Worm (Caenorhabditis elegans) whole organism, young adult: ENCODE data around the gene tra-2.
"Not testable (repeated sequence)": the region's sequence is repeated elsewhere in the genome, so short reads cannot be mapped to it uniquely, and the experiment has no call there.

Experiments used
- K12H6.12 ChIP-seq: fragments of 200-800 bp; sonication (Bioruptor generic); optimal IDR thresholded peaks from 2 replicates; lab custom pipeline; 2018; ENCODE audit warnings: mild to moderate bottlenecking, missing genetic modification characterization, missing compliant biosample characterization
- ZK185.1 ChIP-seq: sonication (generic microtip); optimal IDR thresholded peaks from 2 replicates; lab custom pipeline; 2016; ENCODE audit warnings: mild to moderate bottlenecking, missing genetic modification characterization, missing compliant biosample characterization; ENCODE audit not compliant: poor library complexity, severe bottlenecking
- aptf-3 ChIP-seq: fragments of 200-800 bp; sonication (Bioruptor generic); IDR thresholded peaks from 2 replicates; pipeline ENCODE4 v1.3.6; 2022; ENCODE audit warnings: missing genetic modification characterization, missing compliant biosample characterization
- ceh-100 ChIP-seq: fragments of 200-800 bp; sonication (Bioruptor generic); IDR thresholded peaks from 2 replicates; pipeline ENCODE4 v1.3.6; 2022; ENCODE audit warnings: missing genetic modification reagents, missing genetic modification characterization, missing compliant biosample characterization
- egl-44 ChIP-seq: fragments of 200-800 bp; sonication (Bioruptor generic); IDR thresholded peaks from 2 replicates; pipeline ENCODE4 v1.3.6; 2022; ENCODE audit warnings: missing genetic modification reagents, missing genetic modification characterization, missing compliant biosample characterization
- fkh-3 ChIP-seq: sonication (generic microtip); optimal IDR thresholded peaks from 2 replicates; lab custom pipeline; 2016; ENCODE audit warnings: mild to moderate bottlenecking, missing genetic modification characterization, missing compliant biosample characterization
- hmg-1.2 ChIP-seq: fragments of 200-800 bp; sonication (Bioruptor generic); IDR thresholded peaks from 2 replicates; pipeline ENCODE4 v1.3.6; 2022; ENCODE audit warnings: missing genetic modification reagents, missing genetic modification characterization, missing compliant biosample characterization
- snpc-4 ChIP-seq, 5 experiments: fragments of 150-350 bp in 1 of 5; sonication (generic microtip) in 4 of 5; optimal IDR thresholded peaks; 2 replicates each; lab custom pipeline; 2014 to 2018; ENCODE audit warnings: missing genetic modification characterization in 5 of 5, missing biosample characterization in 3 of 5, antibody characterized with exemption in 2 of 5, mild to moderate bottlenecking in 2 of 5, missing compliant biosample characterization in 2 of 5, missing genotype in 2 of 5, moderate library complexity in 2 of 5, missing genetic modification reagents in 1 of 5
- somi-1 ChIP-seq: fragments of 200-800 bp; sonication (Bioruptor generic); optimal IDR thresholded peaks from 2 replicates; lab custom pipeline; 2018; ENCODE audit warnings: mild to moderate bottlenecking, missing genetic modification characterization, missing compliant biosample characterization
- tbp1 ChIP-seq: fragments of 200-800 bp; sonication (Bioruptor generic); optimal IDR thresholded peaks from 2 replicates; lab custom pipeline; 2018; ENCODE audit warnings: mild to moderate bottlenecking, missing genetic modification characterization, missing compliant biosample characterization
- xnd-1 ChIP-seq: sonication (generic microtip); optimal IDR thresholded peaks from 2 replicates; lab custom pipeline; 2016; ENCODE audit warnings: missing genotype, missing genetic modification reagents, missing genetic modification characterization, missing compliant biosample characterization

Gene tra-2

ce11 chrII:6909568-6910122 is 55.8 kb downstream of the tra-2 start, which contains the start of gene asm-1:
Gene asm-1 (plus strand): TSS chrII:6910072.
- TF ChIP-seq tbp1 (GFP tag; lab: Kevin White, UChicago) (no peak), somi-1 (GFP tag; lab: Kevin White, UChicago) (peak; percentile 46), snpc-4 (GFP tag; optimal IDR thresholded peaks at IDR 0.05; lab: Kevin White, UChicago) (no peak), snpc-4 (tag; optimal IDR thresholded peaks at IDR 0.05; lab: Kevin White, UChicago) (no peak), ceh-100 (no peak), aptf-3 (no peak)

- TF ChIP-seq fkh-3 (tag; lab: Kevin White, UChicago) (no peak), ceh-100 (no peak), ZK185.1 (tag; lab: Kevin White, UChicago) (no peak), hmg-1.2 (GFP tag; lab: Robert Waterston, UW) (peak; percentile 42; the same call in 1 of the 2 replicates)
- TF ChIP-seq, all 124 proteins: peak for 1
These were observed 56.8 kb downstream of the tra-2 start for ce11 chrII:6908689-6909088.

ce11 chrII:6907657-6908056 is 57.8 kb downstream of the tra-2 start, which contains the start of gene B0252.3:
Gene B0252.3 (minus strand): TSS chrII:6907757.
- not testable (repeated sequence) for TF ChIP-seq K12H6.12 (tag; lab: Kevin White, UChicago); xnd-1; egl-44 (GFP tag; lab: Robert Waterston, UW)
